Worm (Caenorhabditis elegans): Measurements from ENCODE around the gene fipr-11.
A peak's percentile ranks its signal among the peaks of the same experiment; 100 is the strongest.

fipr-11 gene

DNA sequence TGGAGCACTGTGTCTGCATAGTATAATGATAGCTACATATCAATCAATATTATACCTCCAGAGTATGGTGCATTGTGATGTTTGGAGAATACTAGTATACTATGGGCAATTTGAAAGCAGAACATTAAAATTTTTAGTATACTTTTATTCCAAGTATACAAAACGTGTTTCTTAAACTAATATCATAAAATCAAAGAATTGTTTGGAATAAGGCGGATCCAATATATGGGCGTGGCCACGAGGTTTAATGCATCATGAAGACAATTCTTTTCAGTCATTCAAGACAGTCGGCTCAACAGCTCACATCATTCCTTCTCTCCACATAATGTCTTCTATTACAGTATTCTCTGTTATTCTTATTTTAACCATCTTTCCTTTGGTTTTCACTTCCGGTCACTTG, 26.1 kb downstream of the fipr-11 start, which contains the start of gene sdz-31:
Gene sdz-31, plus strand, starts transcription at position 301 of the 400 bp plus-strand sequence.
- no peak for TF ChIP-seq sdc-2 (tag; optimal IDR thresholded peaks at IDR 0.05)
- TF ChIP-seq sox-2 (GFP tag; IDR thresholded peaks at IDR 0.05): no peak
- no peak for TF ChIP-seq syd-9 (tag; optimal IDR thresholded peaks at IDR 0.05)
- TF ChIP-seq K02D7.2 (tag; optimal IDR thresholded peaks at IDR 0.05): no peak
- no peak for TF ChIP-seq lin-11 (tag; optimal IDR thresholded peaks at IDR 0.05)
- TF ChIP-seq T23F11.4 (GFP tag; optimal IDR thresholded peaks at IDR 0.05): no peak
- no peak for TF ChIP-seq pha-4 (tag; optimal IDR thresholded peaks at IDR 0.05)
- TF ChIP-seq dmd-4 (tag; optimal IDR thresholded peaks at IDR 0.05; ENCODE audit: borderline replicate concordance): no peak

DNA sequence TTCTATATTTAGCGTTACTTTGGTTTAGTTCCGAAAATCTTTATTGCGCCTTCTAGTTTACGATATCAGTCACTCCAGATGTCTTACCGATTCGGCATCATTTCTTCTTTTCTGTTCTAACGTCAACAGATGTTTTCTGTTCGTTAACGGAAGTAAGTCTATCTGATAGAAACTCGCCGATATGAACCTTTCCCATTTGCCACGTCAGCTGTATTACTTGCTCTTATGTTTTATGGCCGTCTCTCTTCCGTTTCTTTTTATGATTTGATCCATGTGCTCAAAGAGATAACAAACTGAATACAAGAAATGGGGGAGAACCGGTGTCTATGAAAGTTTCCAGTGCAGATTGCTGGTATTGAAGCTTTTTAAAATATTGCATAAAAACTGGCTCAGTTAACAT, 26.6 kb downstream of the fipr-11 start, which contains the start of gene srab-26:
Gene srab-26, minus strand, starts transcription at position 101 of the 400 bp plus-strand sequence.
- no peak for TF ChIP-seq ceh-34 (tag; optimal IDR thresholded peaks at IDR 0.05)
- TF ChIP-seq unc-42 (tag; optimal IDR thresholded peaks at IDR 0.05): no peak
- TF ChIP-seq pag-3 (tag; optimal IDR thresholded peaks at IDR 0.05; ENCODE audit: borderline replicate concordance): no peak
- no peak for TF ChIP-seq elt-4 (tag; optimal IDR thresholded peaks at IDR 0.05)
- no peak for TF ChIP-seq ceh-31 (tag; optimal IDR thresholded peaks at IDR 0.05)
- TF ChIP-seq hlh-13 (GFP tag; optimal IDR thresholded peaks at IDR 0.05): no peak
- no peak for TF ChIP-seq ceh-14 (tag; optimal IDR thresholded peaks at IDR 0.05)
- TF ChIP-seq madf-2 (tag; optimal IDR thresholded peaks at IDR 0.05): no peak

DNA sequence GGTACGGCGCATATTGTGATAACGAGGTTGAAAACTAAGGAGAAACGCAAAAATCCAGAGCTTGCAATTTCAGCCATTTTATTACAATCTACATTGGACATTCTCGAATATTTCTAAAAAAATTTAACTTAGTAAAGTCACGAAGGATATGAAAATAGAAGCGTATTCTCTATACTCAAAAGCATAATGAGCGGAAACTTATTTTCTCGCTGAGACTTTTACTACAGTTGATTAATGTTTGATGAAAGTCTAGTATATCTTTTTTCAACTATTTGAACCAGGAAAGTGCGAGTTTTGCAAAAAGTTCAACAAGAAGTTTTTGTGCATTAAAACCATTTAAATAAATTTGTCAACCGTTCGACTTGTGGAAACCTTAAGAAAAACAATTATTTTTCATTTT, 34.7 kb downstream of the fipr-11 start, which contains the start of gene srab-18:
Gene srab-18, minus strand, starts transcription at position 101 of the 400 bp plus-strand sequence.
- TF ChIP-seq gmeb-2 (tag; optimal IDR thresholded peaks at IDR 0.05): no peak
- TF ChIP-seq ceh-22 (tag; optimal IDR thresholded peaks at IDR 0.05): no peak
- TF ChIP-seq hlh-6 (tag; optimal IDR thresholded peaks at IDR 0.05): no peak
- no peak for TF ChIP-seq ceh-45 (GFP tag; IDR thresholded peaks at IDR 0.05)
- no peak for TF ChIP-seq fkh-6 (tag; optimal IDR thresholded peaks at IDR 0.05)
- no peak for TF ChIP-seq dve-1 (tag; optimal IDR thresholded peaks at IDR 0.05)
- TF ChIP-seq C08G9.2 (tag; optimal IDR thresholded peaks at IDR 0.05): no peak

DNA sequence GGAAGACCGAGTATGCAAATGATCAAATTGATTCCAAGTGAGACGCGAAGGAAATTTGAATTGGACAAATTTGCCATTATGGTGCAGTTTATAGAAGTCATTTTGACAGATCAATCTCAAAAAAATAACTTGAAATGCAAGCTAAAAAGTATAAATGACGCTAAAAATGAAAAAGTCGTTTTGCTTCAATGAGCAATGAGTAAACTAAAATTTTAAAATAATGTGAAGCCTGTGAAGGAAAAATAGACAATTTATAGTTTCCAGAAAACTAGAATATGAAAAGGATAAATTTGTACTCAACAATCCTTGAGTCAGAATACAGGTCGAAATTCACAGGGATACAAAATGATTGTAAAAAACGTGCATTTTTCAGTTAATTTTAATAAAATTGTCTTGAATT, 37.7 kb downstream of the fipr-11 start, which contains the start of gene srab-17:
Gene srab-17, minus strand, starts transcription at position 101 of the 400 bp plus-strand sequence.
- TF ChIP-seq ceh-2 (tag; optimal IDR thresholded peaks at IDR 0.05) (no peak), tbx-7 (tag; optimal IDR thresholded peaks at IDR 0.05) (no peak), T23F11.4 (GFP tag; optimal IDR thresholded peaks at IDR 0.05) (no peak), Y22D7AL.16 (tag; optimal IDR thresholded peaks at IDR 0.05) (no peak), pag-3 (tag; optimal IDR thresholded peaks at IDR 0.05; ENCODE audit: borderline replicate concordance) (no peak), ceh-22 (tag; optimal IDR thresholded peaks at IDR 0.05) (no peak), fax-1 (tag; optimal IDR thresholded peaks at IDR 0.05) (no peak), unc-3 (GFP tag; conservative IDR thresholded peaks at IDR 0.05) (no peak), unc-3 (tag; optimal IDR thresholded peaks at IDR 0.05) (no peak), tbx-2 (tag; optimal IDR thresholded peaks at IDR 0.05) (no peak), K02D7.2 (tag; optimal IDR thresholded peaks at IDR 0.05) (no peak), ceh-6 (GFP tag; optimal IDR thresholded peaks at IDR 0.05) (no peak), unc-42 (tag; optimal IDR thresholded peaks at IDR 0.05) (no peak), eyg-1 (tag; optimal IDR thresholded peaks at IDR 0.05) (no peak), pha-4 (tag; optimal IDR thresholded peaks at IDR 0.05) (no peak), lim-6 (tag; optimal IDR thresholded peaks at IDR 0.05) (no peak), madf-2 (tag; optimal IDR thresholded peaks at IDR 0.05) (no peak), unc-55 (GFP tag; optimal IDR thresholded peaks at IDR 0.05) (no peak), ceh-45 (GFP tag; IDR thresholded peaks at IDR 0.05) (no peak)

DNA sequence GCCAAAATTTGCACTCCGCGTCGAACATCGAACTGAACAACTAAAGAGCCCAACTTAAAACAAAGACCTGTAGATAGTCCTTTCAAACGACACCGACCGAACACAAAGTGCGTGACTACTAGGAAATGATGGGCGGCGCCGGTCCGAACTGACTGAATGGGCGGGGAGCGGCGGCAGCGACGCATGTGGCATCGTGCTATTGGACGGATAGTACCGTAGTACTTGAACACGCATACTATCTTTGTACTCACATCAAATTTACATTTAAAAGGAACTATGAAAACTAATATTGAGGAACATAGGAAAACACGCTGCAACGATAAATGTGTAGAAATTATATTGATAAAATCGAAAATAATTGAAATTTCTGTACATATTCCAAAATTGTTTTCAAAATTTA, 45.7 kb downstream of the fipr-11 start:
- TF ChIP-seq unc-42 (tag; optimal IDR thresholded peaks at IDR 0.05) (no peak), nfya-1 (tag; optimal IDR thresholded peaks at IDR 0.05) (peak; percentile 91)

Measured in whole organism, late embryonic.